Worm (Caenorhabditis elegans) whole organism, mixed stage, embryonic: ENCODE measurements around the gene gtbp-1.

Source experiments
- blmp-1 ChIP-seq: fragments of 150-350 bp; optimal IDR thresholded peaks from 2 replicates; lab custom pipeline; 2014; ENCODE audit warnings: missing biosample characterization, missing genetic modification characterization
- ces-1 ChIP-seq: fragments of 150-350 bp; optimal IDR thresholded peaks from 2 replicates; lab custom pipeline; 2014; ENCODE audit warnings: missing biosample characterization, missing genetic modification reagents, missing genetic modification characterization
- cnd-1 ChIP-seq: fragments of 200-800 bp; sonication (Bioruptor generic); optimal IDR thresholded peaks from 2 replicates; lab custom pipeline; 2018; ENCODE audit warnings: mild to moderate bottlenecking, missing genetic modification characterization, missing compliant biosample characterization
- elt-3 ChIP-seq: fragments of 150-350 bp; optimal IDR thresholded peaks from 2 replicates; lab custom pipeline; 2014; ENCODE audit warnings: missing biosample characterization, missing genetic modification characterization
- lin-13 ChIP-seq: fragments of 150-350 bp; optimal IDR thresholded peaks from 2 replicates; lab custom pipeline; 2014; ENCODE audit warnings: missing biosample characterization, missing genetic modification characterization
- lin-32 ChIP-seq: fragments of 200-800 bp; sonication (Bioruptor generic); optimal IDR thresholded peaks from 2 replicates; lab custom pipeline; 2018; ENCODE audit warnings: mild to moderate bottlenecking, missing genetic modification characterization, missing compliant biosample characterization
- nhr-237 ChIP-seq: fragments of 150-350 bp; optimal IDR thresholded peaks from 2 replicates; lab custom pipeline; 2014; ENCODE audit warnings: missing biosample characterization, missing genetic modification characterization
- pha-4 ChIP-seq: fragments of 150-350 bp; optimal IDR thresholded peaks from 2 replicates; lab custom pipeline; 2018; ENCODE audit warnings: missing biosample characterization, missing genetic modification reagents, missing genetic modification characterization
- sem-2 ChIP-seq: fragments of 200-800 bp; sonication (Bioruptor generic); optimal IDR thresholded peaks from 2 replicates; lab custom pipeline; 2018; ENCODE audit warnings: mild to moderate bottlenecking, missing genetic modification characterization, missing compliant biosample characterization
- snpc-4 ChIP-seq: fragments of 150-350 bp; optimal IDR thresholded peaks from 2 replicates; lab custom pipeline; 2014; ENCODE audit warnings: missing biosample characterization, missing genetic modification characterization
- unc-62 ChIP-seq: fragments of 150-350 bp; optimal IDR thresholded peaks from 2 replicates; lab custom pipeline; 2014; ENCODE audit warnings: missing biosample characterization, missing genetic modification reagents, missing genetic modification characterization
- ztf-11 ChIP-seq: fragments of 150-350 bp; optimal IDR thresholded peaks from 2 replicates; lab custom pipeline; 2014; ENCODE audit warnings: missing biosample characterization, missing genetic modification characterization

- TF ChIP-seq snpc-4 (tag; lab: Kevin White, UChicago) (no peak), elt-3 (tag; lab: Kevin White, UChicago) (no peak), cnd-1 (no peak), unc-62 (GFP tag; lab: Kevin White, UChicago) (no peak), lin-13 (no peak), lin-32 (GFP tag; lab: Kevin White, UChicago) (no peak), ces-1 (GFP tag; lab: Kevin White, UChicago) (peak; percentile 92), nhr-237 (tag; lab: Kevin White, UChicago) (no peak), pha-4 (tag; lab: Kevin White, UChicago) (no peak), ztf-11 (tag; lab: Kevin White, UChicago) (no peak), blmp-1 (tag; lab: Kevin White, UChicago) (no peak), sem-2 (GFP tag; lab: Kevin White, UChicago) (no peak)
These were observed 22.8 kb upstream of the gtbp-1 start, which contains the start of gene copg-1 for ce11 chrIV:10151439-10151997.
